Worm (Caenorhabditis elegans) whole organism, L1 larva: ENCODE data around the gene Y53G8AR.8.
"Not testable (repeated sequence)": the region's sequence is repeated elsewhere in the genome, so short reads cannot be mapped to it uniquely, and the experiment has no call there.

ENCODE experiments used
- C16A3.4 ChIP-seq: fragments of 150-350 bp; optimal IDR thresholded peaks from 2 replicates; lab custom pipeline; 2014; ENCODE audit warnings: missing biosample characterization, missing genetic modification characterization
- Y116A8C.19 ChIP-seq: sonication (generic microtip); optimal IDR thresholded peaks from 2 replicates; lab custom pipeline; 2016; ENCODE audit warnings: missing compliant biosample characterization, missing genetic modification characterization, borderline replicate concordance
- blmp-1 ChIP-seq: fragments of 150-350 bp; optimal IDR thresholded peaks from 2 replicates; lab custom pipeline; 2014; ENCODE audit warnings: missing biosample characterization, missing genetic modification characterization
- ceh-63 ChIP-seq: fragments of 200-800 bp; sonication (Bioruptor generic); optimal IDR thresholded peaks from 2 replicates; lab custom pipeline; 2018; ENCODE audit warnings: mild to moderate bottlenecking, missing genetic modification characterization, missing compliant biosample characterization
- ceh-82 ChIP-seq, 3 experiments: fragments of 150-350 bp in 1 of 3; sonication (generic microtip) in 2 of 3; optimal IDR thresholded peaks; 2 replicates each; lab custom pipeline; 2014 to 2017; ENCODE audit warnings: missing biosample characterization in 3 of 3, missing genetic modification characterization in 3 of 3
- ceh-88 ChIP-seq: fragments of 200-800 bp; sonication (Bioruptor generic); IDR thresholded peaks from 2 replicates; pipeline ENCODE4 v1.3.6; 2022; ENCODE audit warnings: missing genetic modification characterization, missing compliant biosample characterization
- ceh-90 ChIP-seq: sonication (generic microtip); optimal IDR thresholded peaks from 2 replicates; lab custom pipeline; 2016; ENCODE audit warnings: missing genetic modification characterization, missing compliant biosample characterization
- ces-1 ChIP-seq: fragments of 150-350 bp; optimal IDR thresholded peaks from 2 replicates; lab custom pipeline; 2014; ENCODE audit warnings: missing biosample characterization, missing genetic modification reagents, missing genetic modification characterization
- dpl-1 ChIP-seq, 3 experiments: fragments of 150-350 bp in 2 of 3; sonication (generic microtip) in 1 of 3; optimal IDR thresholded peaks; 2 replicates each; lab custom pipeline; 2014 to 2017; ENCODE audit warnings: missing biosample characterization in 3 of 3, missing genetic modification characterization in 3 of 3, missing genetic modification reagents in 3 of 3
- efl-3 ChIP-seq: fragments of 200-800 bp; sonication (Bioruptor generic); optimal IDR thresholded peaks from 2 replicates; lab custom pipeline; 2018; ENCODE audit warnings: mild to moderate bottlenecking, missing genetic modification characterization, missing compliant biosample characterization
- egl-13 ChIP-seq: sonication (generic microtip); optimal IDR thresholded peaks from 2 replicates; lab custom pipeline; 2016; ENCODE audit warnings: missing genotype, missing genetic modification reagents, missing genetic modification characterization, missing compliant biosample characterization
- egl-27 ChIP-seq, 2 experiments: fragments of 150-350 bp in 1 of 2; sonication (generic microtip); optimal IDR thresholded peaks; 3 replicates each; lab custom pipeline; 2017 to 2018; ENCODE audit warnings: missing biosample characterization in 2 of 2, missing genetic modification characterization in 2 of 2, missing genetic modification reagents in 2 of 2
- elt-2 ChIP-seq: sonication (generic microtip); optimal IDR thresholded peaks from 2 replicates; lab custom pipeline; 2016; ENCODE audit warnings: missing genetic modification characterization, mild to moderate bottlenecking, inconsistent platforms, missing compliant biosample characterization, missing genetic modification reagents
- elt-3 ChIP-seq, 6 experiments: fragments of 150-350 bp in 1 of 6; sonication (generic microtip); optimal IDR thresholded peaks; 2 replicates each; lab custom pipeline; 2017 to 2018; ENCODE audit warnings: missing biosample characterization in 6 of 6, missing genetic modification characterization in 6 of 6, inconsistent platforms in 1 of 6
- fkh-8 ChIP-seq: sonication (generic microtip); optimal IDR thresholded peaks from 2 replicates; lab custom pipeline; 2016; ENCODE audit warnings: mild to moderate bottlenecking, missing genetic modification characterization, missing compliant biosample characterization
- fos-1 ChIP-seq: fragments of 150-350 bp; optimal IDR thresholded peaks from 2 replicates; lab custom pipeline; 2014; ENCODE audit warnings: missing biosample characterization, missing genetic modification characterization
- grh-1 ChIP-seq: fragments of 200-800 bp; sonication (Bioruptor generic); IDR thresholded peaks from 2 replicates; pipeline ENCODE4 v1.3.6; 2022; ENCODE audit warnings: missing genetic modification reagents, missing genetic modification characterization, missing compliant biosample characterization
- hlh-4 ChIP-seq: sonication (generic microtip); optimal IDR thresholded peaks from 2 replicates; lab custom pipeline; 2016; ENCODE audit warnings: mild to moderate bottlenecking, missing genetic modification characterization, missing compliant biosample characterization
- isw-1 ChIP-seq: fragments of 200-800 bp; sonication (Bioruptor generic); IDR thresholded peaks from 2 replicates; pipeline ENCODE4 v1.3.6; 2022; ENCODE audit warnings: missing genetic modification characterization, missing compliant biosample characterization
- lin-14 ChIP-seq: fragments of 200-800 bp; sonication (Bioruptor generic); optimal IDR thresholded peaks from 2 replicates; lab custom pipeline; 2018; ENCODE audit warnings: mild to moderate bottlenecking, missing genetic modification characterization, moderate library complexity, missing compliant biosample characterization
- lir-3 ChIP-seq: sonication (generic microtip); optimal IDR thresholded peaks from 2 replicates; lab custom pipeline; 2016; ENCODE audit warnings: mild to moderate bottlenecking, missing genetic modification characterization, moderate library complexity, missing compliant biosample characterization; ENCODE audit not compliant: poor library complexity
- mdl-1 ChIP-seq, 2 experiments: fragments of 150-350 bp; optimal IDR thresholded peaks; 2 replicates each; lab custom pipeline; 2014 to 2017; ENCODE audit warnings: missing biosample characterization in 2 of 2, missing genetic modification characterization in 2 of 2, inconsistent platforms in 1 of 2
- nhr-12 ChIP-seq: sonication (generic microtip); optimal IDR thresholded peaks from 2 replicates; lab custom pipeline; 2017; ENCODE audit warnings: missing biosample characterization, missing genetic modification characterization
- nhr-20 ChIP-seq: sonication (generic microtip); optimal IDR thresholded peaks from 2 replicates; lab custom pipeline; 2016; ENCODE audit warnings: mild to moderate bottlenecking, missing genetic modification characterization, missing compliant biosample characterization
- nhr-237 ChIP-seq: fragments of 150-350 bp; optimal IDR thresholded peaks from 2 replicates; lab custom pipeline; 2014; ENCODE audit warnings: missing biosample characterization, missing genetic modification characterization
- nhr-71 ChIP-seq: sonication (generic microtip); optimal IDR thresholded peaks from 2 replicates; lab custom pipeline; 2016; ENCODE audit warnings: mild to moderate bottlenecking, missing genetic modification characterization, moderate library complexity, missing compliant biosample characterization
- nhr-84 ChIP-seq: sonication (generic microtip); optimal IDR thresholded peaks from 2 replicates; lab custom pipeline; 2017; ENCODE audit warnings: missing biosample characterization, missing genetic modification characterization
- nhr-85 ChIP-seq: sonication (generic microtip); peaks from one replicate; lab custom pipeline; 2016; ENCODE audit warnings: missing genetic modification characterization, inconsistent platforms, missing compliant biosample characterization
- pag-3 ChIP-seq: sonication (generic microtip); optimal IDR thresholded peaks from 2 replicates; lab custom pipeline; 2017; ENCODE audit warnings: missing genetic modification characterization, mild to moderate bottlenecking, missing compliant biosample characterization, antibody characterized with exemption, borderline replicate concordance; ENCODE audit not compliant: insufficient read depth
- pax-3 ChIP-seq: fragments of 200-800 bp; sonication (Bioruptor generic); optimal IDR thresholded peaks from 2 replicates; lab custom pipeline; 2018; ENCODE audit warnings: mild to moderate bottlenecking, missing genetic modification characterization, moderate library complexity, missing compliant biosample characterization
- skn-1 ChIP-seq: fragments of 150-350 bp; optimal IDR thresholded peaks from 2 replicates; lab custom pipeline; 2014; ENCODE audit warnings: missing biosample characterization, missing genetic modification characterization
- snpc-4 ChIP-seq: fragments of 150-350 bp; optimal IDR thresholded peaks from 2 replicates; lab custom pipeline; 2014; ENCODE audit warnings: missing biosample characterization, missing genetic modification characterization
- sup-37 ChIP-seq: fragments of 200-800 bp; sonication (Bioruptor generic); optimal IDR thresholded peaks from 2 replicates; lab custom pipeline; 2018; ENCODE audit warnings: mild to moderate bottlenecking, missing genetic modification characterization, missing compliant biosample characterization
- tbx-2 ChIP-seq: sonication (generic microtip); optimal IDR thresholded peaks from 2 replicates; lab custom pipeline; 2016; ENCODE audit warnings: missing genetic modification characterization, missing compliant biosample characterization
- tlp-1 ChIP-seq: fragments of 150-350 bp; optimal IDR thresholded peaks from 2 replicates; lab custom pipeline; 2014; ENCODE audit warnings: missing biosample characterization, missing genetic modification characterization
- unc-30 ChIP-seq: sonication (generic microtip); optimal IDR thresholded peaks from 2 replicates; lab custom pipeline; 2017; ENCODE audit warnings: missing biosample characterization, missing genetic modification characterization
- unc-62 ChIP-seq: fragments of 150-350 bp; optimal IDR thresholded peaks from 2 replicates; lab custom pipeline; 2014; ENCODE audit warnings: missing biosample characterization, missing genetic modification reagents, missing genetic modification characterization
- unc-86 ChIP-seq: sonication (generic microtip); optimal IDR thresholded peaks from 2 replicates; lab custom pipeline; 2016; ENCODE audit warnings: missing genetic modification characterization, missing compliant biosample characterization
- vab-15 ChIP-seq: sonication (generic microtip); optimal IDR thresholded peaks from 2 replicates; lab custom pipeline; 2017; ENCODE audit warnings: missing genotype, mild to moderate bottlenecking, missing genetic modification characterization, missing compliant biosample characterization
- xbp-1 ChIP-seq: sonication (generic microtip); optimal IDR thresholded peaks from 2 replicates; lab custom pipeline; 2016; ENCODE audit warnings: missing genetic modification characterization, missing compliant biosample characterization
- zag-1 ChIP-seq: fragments of 150-350 bp; optimal IDR thresholded peaks from 2 replicates; lab custom pipeline; 2014; ENCODE audit warnings: missing biosample characterization, missing genetic modification characterization
- zip-4 ChIP-seq: fragments of 200-800 bp; sonication (Bioruptor generic); optimal IDR thresholded peaks from 2 replicates; lab custom pipeline; 2018; ENCODE audit warnings: mild to moderate bottlenecking, missing genetic modification characterization, moderate library complexity, missing compliant biosample characterization
- ztf-11 ChIP-seq, 2 experiments: sonication (generic microtip); optimal IDR thresholded peaks; 2 replicates each; lab custom pipeline; 2016 to 2017; ENCODE audit warnings: missing genetic modification characterization in 2 of 2, missing biosample characterization in 1 of 2, missing compliant biosample characterization in 1 of 2
- ztf-4 ChIP-seq: fragments of 150-350 bp; optimal IDR thresholded peaks from 2 replicates; lab custom pipeline; 2014; ENCODE audit warnings: missing biosample characterization, missing genetic modification characterization

The Y53G8AR.8 gene

ce11 chrIII:3339317-3340016 is 45.3 kb upstream of the Y53G8AR.8 start:
- TF ChIP-seq nhr-84 (tag; lab: Kevin White, UChicago): no peak
- TF ChIP-seq elt-3 (tag; optimal IDR thresholded peaks at IDR 0.05; lab: Kevin White, UChicago): peak; percentile 53 to 97 (median 82)
- TF ChIP-seq ceh-82 (tag; optimal IDR thresholded peaks at IDR 0.05; lab: Kevin White, UChicago): no peak
- peak; percentile 80 for TF ChIP-seq lin-14
- peak; percentile 97 for TF ChIP-seq blmp-1 (tag; lab: Kevin White, UChicago)
- TF ChIP-seq efl-3 (GFP tag; lab: Kevin White, UChicago): no peak
- peak; percentile 21 for TF ChIP-seq pag-3
- peak; percentile 27 for TF ChIP-seq nhr-85 (tag; lab: Kevin White, UChicago)

- TF ChIP-seq unc-86 (tag; lab: Kevin White, UChicago); fkh-8; ztf-4 (tag; lab: Kevin White, UChicago): not testable (repeated sequence)
Measured at ce11 chrIII:3332736-3333135, 38.6 kb upstream of the Y53G8AR.8 start, which contains the start of gene Y53G8AR.1. Gene Y53G8AR.1 (plus strand): TSS chrIII:3333036.

- TF ChIP-seq nhr-71 (tag; lab: Kevin White, UChicago) (no peak), C16A3.4 (tag; lab: Kevin White, UChicago) (no peak), egl-13 (tag; lab: Kevin White, UChicago) (no peak), ceh-63 (GFP tag; lab: Kevin White, UChicago) (no peak)
Measured at ce11 chrIII:3331767-3332166, 37.6 kb upstream of the Y53G8AR.8 start.

ce11 chrIII:3329467-3329866 is 35.3 kb upstream of the Y53G8AR.8 start:
- TF ChIP-seq unc-30 (tag; lab: Kevin White, UChicago): no peak
- no peak for TF ChIP-seq nhr-237
- TF ChIP-seq tlp-1 (tag; lab: Kevin White, UChicago): no peak
- no peak for TF ChIP-seq ceh-63 (GFP tag; lab: Kevin White, UChicago)
- no peak for TF ChIP-seq elt-2 (tag; lab: Kevin White, UChicago)
- TF ChIP-seq mdl-1 (tag; optimal IDR thresholded peaks at IDR 0.05; lab: Kevin White, UChicago): no peak
- TF ChIP-seq vab-15 (tag; lab: Kevin White, UChicago): no peak
- no peak for TF ChIP-seq dpl-1 (GFP tag; optimal IDR thresholded peaks at IDR 0.05; lab: Kevin White, UChicago)

- TF ChIP-seq fos-1 (tag; lab: Kevin White, UChicago) (peak; percentile 58), Y116A8C.19 (no peak), grh-1 (no peak), pax-3 (no peak), lir-3 (tag; lab: Kevin White, UChicago) (no peak), blmp-1 (tag; lab: Kevin White, UChicago) (peak; percentile 68), zag-1 (tag; lab: Kevin White, UChicago) (no peak), nhr-85 (tag; lab: Kevin White, UChicago) (peak; percentile 82), sup-37 (GFP tag; lab: Kevin White, UChicago) (no peak), nhr-12 (tag; lab: Kevin White, UChicago) (no peak), egl-27 (tag; optimal IDR thresholded peaks at IDR 0.05; lab: Kevin White, UChicago) (no peak), xbp-1 (tag; lab: Kevin White, UChicago) (peak; percentile 66), tbx-2 (peak; percentile 50), hlh-4 (tag; lab: Kevin White, UChicago) (no peak), ceh-90 (no peak), isw-1 (GFP tag; lab: Robert Waterston, UW) (peak; percentile 50), ces-1 (GFP tag; lab: Kevin White, UChicago) (no peak), unc-86 (tag; lab: Kevin White, UChicago) (peak; percentile 27), ztf-11 (tag; optimal IDR thresholded peaks at IDR 0.05; lab: Kevin White, UChicago) (peak in 1 of 2 experiments; percentile 4), efl-3 (GFP tag; lab: Kevin White, UChicago) (no peak), snpc-4 (tag; lab: Kevin White, UChicago) (peak; percentile 48), ceh-88 (no peak), unc-62 (GFP tag; lab: Kevin White, UChicago) (no peak), nhr-20 (no peak), skn-1 (tag; lab: Kevin White, UChicago) (peak; percentile 60), zip-4 (GFP tag; lab: Kevin White, UChicago) (no peak)
Measured at ce11 chrIII:3323906-3324305, 29.8 kb upstream of the Y53G8AR.8 start.
